Fruit fly (Drosophila melanogaster): ENCODE results near the gene CG3168.
A peak's percentile ranks its signal among the peaks of the same experiment; 100 is the strongest.

Gene CG3168

DNA sequence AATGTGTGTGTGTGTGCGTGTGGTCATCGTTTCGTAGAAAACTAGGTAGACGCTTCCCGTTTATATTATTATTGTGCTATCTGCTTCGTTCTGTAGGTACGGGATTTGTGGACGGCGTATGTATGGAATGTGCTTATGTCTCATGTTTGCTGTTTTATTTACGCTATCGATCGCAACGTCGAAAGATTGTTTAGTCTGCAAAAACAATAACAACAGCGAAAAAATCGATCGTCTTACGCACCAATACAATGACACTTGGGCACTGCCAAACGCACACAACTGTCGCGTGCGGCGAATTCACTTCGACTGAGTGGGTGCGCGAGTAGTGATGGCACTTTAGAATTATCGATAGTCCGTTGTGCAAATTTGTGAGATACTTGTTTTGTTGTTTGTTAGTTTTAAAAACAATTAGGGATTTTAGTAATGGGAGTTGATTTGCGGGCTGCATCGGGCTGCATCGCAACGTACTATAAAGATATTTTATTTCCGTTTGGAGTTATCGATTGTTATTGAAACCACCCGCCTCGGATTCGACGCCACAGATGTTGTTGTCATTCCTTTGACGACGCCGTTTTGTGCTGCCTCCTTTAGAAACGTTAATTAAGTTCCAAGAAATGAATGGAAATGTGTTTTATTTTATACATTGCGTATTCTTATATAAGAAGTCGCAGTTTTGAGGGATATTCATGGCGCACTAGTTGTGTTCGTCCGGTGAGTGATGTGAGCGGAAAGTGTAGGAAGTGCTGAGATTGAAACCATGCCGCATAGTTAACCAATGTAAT is 19.6 kb upstream of the CG3168 start (continued):
- TF ChIP-seq CG7372 (GFP tag; IDR thresholded peaks at IDR 0.05) = no peak
- no peak for TF ChIP-seq cwo (GFP tag; optimal IDR thresholded peaks at IDR 0.05)
- no peak for TF ChIP-seq az2 (GFP tag; optimal IDR thresholded peaks at IDR 0.05)
- TF ChIP-seq CG4820 (GFP tag; optimal IDR thresholded peaks at IDR 0.05) = no peak
- no peak for TF ChIP-seq CG2889 (GFP tag; IDR thresholded peaks at IDR 0.05)
- TF ChIP-seq ind (GFP tag; optimal IDR thresholded peaks at IDR 0.05) = no peak
- peak; percentile 64 for TF ChIP-seq bbx (GFP tag; IDR thresholded peaks at IDR 0.05; ENCODE audit: partially characterized antibody)
- TF ChIP-seq CG6272 (GFP tag; IDR thresholded peaks at IDR 0.05) = no peak
- TF ChIP-seq chn (GFP tag; optimal IDR thresholded peaks at IDR 0.05) = no peak
- no peak for TF ChIP-seq rib (GFP tag; IDR thresholded peaks at IDR 0.05)
- no peak for TF ChIP-seq nmo (GFP tag; optimal IDR thresholded peaks at IDR 0.05)
- no peak for TF ChIP-seq CG2875 (GFP tag; optimal IDR thresholded peaks at IDR 0.05)
- TF ChIP-seq Dref (GFP tag; IDR thresholded peaks at IDR 0.05) = peak; percentile 61
- no peak for TF ChIP-seq CG10565 (GFP tag; optimal IDR thresholded peaks at IDR 0.05)
- TF ChIP-seq vnd (GFP tag; IDR thresholded peaks at IDR 0.05; ENCODE audit: partially characterized antibody) = peak; percentile 54; the same call in 1 of the 3 replicates
- TF ChIP-seq CG31441 (GFP tag; IDR thresholded peaks at IDR 0.05) = no peak
- TF ChIP-seq crp (GFP tag; optimal IDR thresholded peaks at IDR 0.05) = peak in 1 of 2 experiments; percentile 33
- no peak for TF ChIP-seq CG31388 (GFP tag; optimal IDR thresholded peaks at IDR 0.05)
- TF ChIP-seq ac (GFP tag; optimal IDR thresholded peaks at IDR 0.05) = no peak
- TF ChIP-seq Aef1 (GFP tag; IDR thresholded peaks at IDR 0.05) = no peak
- no peak for TF ChIP-seq fru (optimal IDR thresholded peaks at IDR 0.05)
- TF ChIP-seq hkb (optimal IDR thresholded peaks at IDR 0.05) = no peak
- no peak; the same call in 1 of the 2 replicates for TF ChIP-seq hkb (GFP tag; IDR thresholded peaks at IDR 0.05)
- no peak for TF ChIP-seq repo (GFP tag; optimal IDR thresholded peaks at IDR 0.05)
- TF ChIP-seq crc (GFP tag; optimal IDR thresholded peaks at IDR 0.05) = no peak
- TF ChIP-seq CG8924 (tag; optimal IDR thresholded peaks at IDR 0.05) = peak; percentile 26
- TF ChIP-seq dmrt11E (tag; optimal IDR thresholded peaks at IDR 0.05) = no peak
- peak in 1 of 2 experiments; percentile 9 for TF ChIP-seq dpn (GFP tag; optimal IDR thresholded peaks at IDR 0.05)
- TF ChIP-seq CG2712 (tag; optimal IDR thresholded peaks at IDR 0.05) = no peak
- TF ChIP-seq emc (GFP tag; optimal IDR thresholded peaks at IDR 0.05) = no peak
- peak; percentile 51 for TF ChIP-seq CG17186 (GFP tag; optimal IDR thresholded peaks at IDR 0.05)
- TF ChIP-seq danr (GFP tag; IDR thresholded peaks at IDR 0.05) = no peak
- no peak for TF ChIP-seq D19B (GFP tag; optimal IDR thresholded peaks at IDR 0.05)
- TF ChIP-seq CG9437 (GFP tag; optimal IDR thresholded peaks at IDR 0.05) = no peak
- no peak for TF ChIP-seq Tbp (GFP tag; optimal IDR thresholded peaks at IDR 0.05)
- no peak for TF ChIP-seq Chrac-16 (GFP tag; optimal IDR thresholded peaks at IDR 0.05)
- no peak for TF ChIP-seq CG12744 (GFP tag; optimal IDR thresholded peaks at IDR 0.05)
- TF ChIP-seq CG12155 (GFP tag; optimal IDR thresholded peaks at IDR 0.05) = no peak
- TF ChIP-seq CG15514 (GFP tag; optimal IDR thresholded peaks at IDR 0.05) = peak; percentile 22
- peak; percentile 36 for TF ChIP-seq her (GFP tag; optimal IDR thresholded peaks at IDR 0.05)
- no peak for TF ChIP-seq otp (GFP tag; IDR thresholded peaks at IDR 0.05)
- no peak for TF ChIP-seq Vsx1 (GFP tag; optimal IDR thresholded peaks at IDR 0.05)
- no peak for TF ChIP-seq CG9609 (GFP tag; optimal IDR thresholded peaks at IDR 0.05)
- peak; percentile 54; the same call in 1 of the 3 replicates for TF ChIP-seq CG7963 (GFP tag; IDR thresholded peaks at IDR 0.05; ENCODE audit: partially characterized antibody)
- TF ChIP-seq CG12219 (GFP tag; optimal IDR thresholded peaks at IDR 0.05) = no peak
- TF ChIP-seq YL-1 (GFP tag; optimal IDR thresholded peaks at IDR 0.05) = peak; percentile 29
- no peak for TF ChIP-seq Ets65A (GFP tag)
- no peak for TF ChIP-seq Ravus (GFP tag; IDR thresholded peaks at IDR 0.05)
- no peak for TF ChIP-seq CG14050 (GFP tag; IDR thresholded peaks at IDR 0.05)
- no peak for TF ChIP-seq psq (GFP tag; optimal IDR thresholded peaks at IDR 0.05)
- TF ChIP-seq MESR4 (GFP tag; optimal IDR thresholded peaks at IDR 0.05) = peak; percentile 3

All from whole organism, embryonic.